Fruit fly (Drosophila melanogaster) whole organism: ENCODE data around the gene papi.

Source experiments
- CG8478 ChIP-seq: fragments of >200 bp; optimal IDR thresholded peaks from 2 replicates; lab custom pipeline; 2018; ENCODE audit warnings: inconsistent platforms
- EcR ChIP-seq, 2 experiments: fragments of >200 bp; optimal IDR thresholded peaks; 2 replicates each; lab custom pipeline; 2017; ENCODE audit warnings: missing biosample characterization in 2 of 2, missing genetic modification characterization in 2 of 2, missing genetic modification reagents in 2 of 2
- usp ChIP-seq: fragments of >200 bp; optimal IDR thresholded peaks from 2 replicates; lab custom pipeline; 2017; ENCODE audit warnings: missing biosample characterization, missing genetic modification characterization, mixed read lengths

DNA sequence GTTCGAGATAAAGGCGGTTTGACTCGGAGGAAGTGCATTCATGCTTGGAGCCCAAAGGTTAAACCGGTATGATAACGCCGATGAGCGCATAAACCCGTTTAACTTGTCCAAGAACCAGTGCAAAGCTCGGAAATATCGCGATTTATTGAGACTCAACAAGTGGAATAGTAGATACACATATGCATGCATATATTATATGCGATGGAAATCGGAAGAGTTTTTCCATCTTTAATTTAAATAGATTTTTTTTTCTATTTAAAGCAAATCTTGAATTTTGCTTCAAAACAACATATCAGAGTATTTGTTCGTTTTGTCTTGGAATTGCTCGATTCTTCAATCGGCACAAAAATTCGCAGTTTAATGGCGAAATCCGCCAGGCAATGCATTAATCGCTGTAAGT, 1.8 kb downstream of the papi start:
- TF ChIP-seq EcR (GFP tag; optimal IDR thresholded peaks at IDR 0.05; lab: Kevin White, UChicago) (no peak), CG8478 (lab: Kevin White, UChicago) (no peak), usp (GFP tag; lab: Kevin White, UChicago) (no peak)
